Worm (Caenorhabditis elegans) whole organism, young adult: ENCODE measurements around the gene Y116A8C.37.

Experiments used
- B0019.2 ChIP-seq: fragments of 200-800 bp; sonication (Bioruptor generic); conservative IDR thresholded peaks from 2 replicates; pipeline ENCODE4 v1.3.6; 2022; ENCODE audit warnings: missing genetic modification reagents, missing genetic modification characterization, missing compliant biosample characterization
- B0035.1 ChIP-seq: sonication (generic microtip); optimal IDR thresholded peaks from 2 replicates; lab custom pipeline; 2016; ENCODE audit warnings: missing genetic modification characterization, mild to moderate bottlenecking, missing compliant biosample characterization, missing genotype, missing genetic modification reagents
- D2030.7 ChIP-seq: fragments of 200-800 bp; sonication (Bioruptor generic); IDR thresholded peaks from 2 replicates; pipeline ENCODE4 v1.3.6; 2022; ENCODE audit warnings: missing genetic modification reagents, missing genetic modification characterization, missing compliant biosample characterization
- F33H1.4 ChIP-seq: fragments of 200-800 bp; sonication (Bioruptor generic); IDR thresholded peaks from 2 replicates; pipeline ENCODE4 v1.3.6; 2022; ENCODE audit warnings: missing genetic modification reagents, missing genetic modification characterization, missing compliant biosample characterization
- F49E8.2 ChIP-seq: sonication (generic microtip); optimal IDR thresholded peaks from 3 replicates; lab custom pipeline; 2017; ENCODE audit warnings: missing genetic modification characterization, mild to moderate bottlenecking, missing compliant biosample characterization, antibody characterized with exemption, moderate library complexity; ENCODE audit not compliant: insufficient read depth
- Y56A3A.18 ChIP-seq: fragments of 200-800 bp; sonication (Bioruptor generic); IDR thresholded peaks from 2 replicates; pipeline ENCODE4 v1.3.6; 2022; ENCODE audit warnings: missing genetic modification reagents, missing genetic modification characterization, missing compliant biosample characterization
- Y95B8A.8 ChIP-seq: fragments of 200-800 bp; sonication (Bioruptor generic); IDR thresholded peaks from 2 replicates; pipeline ENCODE4 v1.3.6; 2022; ENCODE audit warnings: missing genetic modification reagents, missing genetic modification characterization, missing compliant biosample characterization
- aptf-2 ChIP-seq: fragments of 200-800 bp; sonication (Bioruptor generic); conservative IDR thresholded peaks from 2 replicates; pipeline ENCODE4 v1.3.6; 2022; ENCODE audit warnings: missing genetic modification reagents, missing genetic modification characterization, missing compliant biosample characterization
- attf-5 ChIP-seq: fragments of 200-800 bp; sonication (Bioruptor generic); optimal IDR thresholded peaks from 2 replicates; lab custom pipeline; 2018; ENCODE audit warnings: mild to moderate bottlenecking, missing genetic modification characterization, missing compliant biosample characterization
- ceh-40 ChIP-seq: fragments of 200-800 bp; sonication (Bioruptor generic); IDR thresholded peaks from 2 replicates; pipeline ENCODE4 v1.3.6; 2022; ENCODE audit warnings: missing genetic modification characterization, missing compliant biosample characterization
- ceh-58 ChIP-seq: fragments of 200-800 bp; sonication (Bioruptor generic); IDR thresholded peaks from 2 replicates; pipeline ENCODE4 v1.3.6; 2022; ENCODE audit warnings: missing genetic modification characterization, missing compliant biosample characterization
- dpff-1 ChIP-seq: sonication (generic microtip); optimal IDR thresholded peaks from 2 replicates; lab custom pipeline; 2017; ENCODE audit warnings: mild to moderate bottlenecking, missing genetic modification characterization, missing compliant biosample characterization
- egrh-3 ChIP-seq: fragments of 200-800 bp; sonication (Bioruptor generic); IDR thresholded peaks from 2 replicates; pipeline ENCODE4 v1.3.6; 2022; ENCODE audit warnings: missing genetic modification reagents, missing genetic modification characterization, missing compliant biosample characterization
- ekl-4 ChIP-seq: fragments of 200-800 bp; sonication (Bioruptor generic); IDR thresholded peaks from 2 replicates; pipeline ENCODE4 v1.3.6; 2022; ENCODE audit warnings: missing genetic modification reagents, missing genetic modification characterization, missing compliant biosample characterization
- fkh-3 ChIP-seq: sonication (generic microtip); optimal IDR thresholded peaks from 2 replicates; lab custom pipeline; 2016; ENCODE audit warnings: mild to moderate bottlenecking, missing genetic modification characterization, missing compliant biosample characterization
- hlh-26 ChIP-seq: fragments of 200-800 bp; sonication (Bioruptor generic); conservative IDR thresholded peaks from 2 replicates; pipeline ENCODE4 v1.3.6; 2022; ENCODE audit warnings: missing genetic modification reagents, missing genetic modification characterization, missing compliant biosample characterization
- hmg-1.2 ChIP-seq: fragments of 200-800 bp; sonication (Bioruptor generic); IDR thresholded peaks from 2 replicates; pipeline ENCODE4 v1.3.6; 2022; ENCODE audit warnings: missing genetic modification reagents, missing genetic modification characterization, missing compliant biosample characterization
- hmg-20 ChIP-seq: fragments of 200-800 bp; sonication (Bioruptor generic); IDR thresholded peaks from 2 replicates; pipeline ENCODE4 v1.3.6; 2022; ENCODE audit warnings: missing genetic modification reagents, missing genetic modification characterization, missing compliant biosample characterization
- lag-1 ChIP-seq: fragments of 200-800 bp; sonication (Bioruptor generic); IDR thresholded peaks from 2 replicates; pipeline ENCODE4 v1.3.6; 2022; ENCODE audit warnings: missing genetic modification reagents, missing genetic modification characterization, missing compliant biosample characterization
- let-607 ChIP-seq, 2 experiments: fragments of 200-800 bp in 1 of 2; sonication (Bioruptor generic) in 1 of 2; sonication (generic microtip) in 1 of 2; optimal IDR thresholded peaks; 2 replicates each; lab custom pipeline; 2016 to 2018; ENCODE audit warnings: mild to moderate bottlenecking in 2 of 2, missing compliant biosample characterization in 2 of 2, missing genetic modification characterization in 2 of 2, moderate library complexity in 2 of 2, missing genotype in 1 of 2
- lir-1 ChIP-seq: fragments of 200-800 bp; sonication (Bioruptor generic); conservative IDR thresholded peaks from 2 replicates; pipeline ENCODE4 v1.3.6; 2022; ENCODE audit warnings: missing genetic modification reagents, missing genetic modification characterization, missing compliant biosample characterization
- madf-10 ChIP-seq: sonication (generic microtip); optimal IDR thresholded peaks from 2 replicates; lab custom pipeline; 2016; ENCODE audit warnings: mild to moderate bottlenecking, missing genetic modification characterization, missing compliant biosample characterization
- madf-6 ChIP-seq: fragments of 200-800 bp; sonication (Bioruptor generic); IDR thresholded peaks from 2 replicates; pipeline ENCODE4 v1.3.6; 2022; ENCODE audit warnings: missing genetic modification reagents, missing genetic modification characterization, missing compliant biosample characterization
- mcd-1 ChIP-seq: fragments of 200-800 bp; sonication (Bioruptor generic); IDR thresholded peaks from 2 replicates; pipeline ENCODE4 v1.3.6; 2022; ENCODE audit warnings: missing genetic modification reagents, missing genetic modification characterization, missing compliant biosample characterization
- nfya-1 ChIP-seq: sonication (generic microtip); optimal IDR thresholded peaks from 2 replicates; lab custom pipeline; 2017; ENCODE audit warnings: antibody characterized with exemption, missing compliant biosample characterization, missing genetic modification characterization, borderline replicate concordance; ENCODE audit not compliant: insufficient read depth
- nfya-2 ChIP-seq: fragments of 200-800 bp; sonication (Bioruptor generic); IDR thresholded peaks from 2 replicates; pipeline ENCODE4 v1.3.6; 2022; ENCODE audit warnings: missing genetic modification reagents, missing genetic modification characterization, missing compliant biosample characterization
- nfyb-1 ChIP-seq: fragments of 200-800 bp; sonication (Bioruptor generic); IDR thresholded peaks from 2 replicates; pipeline ENCODE4 v1.3.6; 2022; ENCODE audit warnings: missing genetic modification reagents, missing genetic modification characterization, missing compliant biosample characterization
- nhr-80 ChIP-seq: sonication (generic microtip); optimal IDR thresholded peaks from 2 replicates; lab custom pipeline; 2016; ENCODE audit warnings: missing genetic modification characterization, missing compliant biosample characterization
- pbrm-1 ChIP-seq: fragments of 200-800 bp; sonication (Bioruptor generic); IDR thresholded peaks from 2 replicates; pipeline ENCODE4 v1.3.6; 2022; ENCODE audit warnings: missing genetic modification reagents, missing genetic modification characterization, missing compliant biosample characterization
- pha-4 ChIP-seq: fragments of 150-350 bp; sonication (generic microtip); optimal IDR thresholded peaks from 2 replicates; lab custom pipeline; 2014; ENCODE audit warnings: missing biosample characterization, missing genetic modification reagents, missing genetic modification characterization
- rec-8 ChIP-seq, 2 experiments: sonication (generic microtip); optimal IDR thresholded peaks; 2 replicates each; lab custom pipeline; 2016; ENCODE audit warnings: mild to moderate bottlenecking in 2 of 2, missing genetic modification characterization in 2 of 2, missing genetic modification reagents in 2 of 2, missing genotype in 2 of 2, missing biosample characterization in 1 of 2, missing compliant biosample characterization in 1 of 2, moderate library complexity in 1 of 2
- snpc-3.4 ChIP-seq: sonication (generic microtip); optimal IDR thresholded peaks from 2 replicates; lab custom pipeline; 2017; ENCODE audit warnings: missing genetic modification characterization, mild to moderate bottlenecking, missing compliant biosample characterization, antibody characterized with exemption, moderate library complexity, missing genotype, missing genetic modification reagents
- snpc-4 ChIP-seq, 5 experiments: fragments of 150-350 bp in 1 of 5; sonication (generic microtip) in 4 of 5; optimal IDR thresholded peaks; 2 replicates each; lab custom pipeline; 2014 to 2018; ENCODE audit warnings: missing genetic modification characterization in 5 of 5, missing biosample characterization in 3 of 5, antibody characterized with exemption in 2 of 5, mild to moderate bottlenecking in 2 of 5, missing compliant biosample characterization in 2 of 5, missing genotype in 2 of 5, moderate library complexity in 2 of 5, missing genetic modification reagents in 1 of 5
- xnd-1 ChIP-seq: sonication (generic microtip); optimal IDR thresholded peaks from 2 replicates; lab custom pipeline; 2016; ENCODE audit warnings: missing genotype, missing genetic modification reagents, missing genetic modification characterization, missing compliant biosample characterization

Y116A8C.37 gene

DNA sequence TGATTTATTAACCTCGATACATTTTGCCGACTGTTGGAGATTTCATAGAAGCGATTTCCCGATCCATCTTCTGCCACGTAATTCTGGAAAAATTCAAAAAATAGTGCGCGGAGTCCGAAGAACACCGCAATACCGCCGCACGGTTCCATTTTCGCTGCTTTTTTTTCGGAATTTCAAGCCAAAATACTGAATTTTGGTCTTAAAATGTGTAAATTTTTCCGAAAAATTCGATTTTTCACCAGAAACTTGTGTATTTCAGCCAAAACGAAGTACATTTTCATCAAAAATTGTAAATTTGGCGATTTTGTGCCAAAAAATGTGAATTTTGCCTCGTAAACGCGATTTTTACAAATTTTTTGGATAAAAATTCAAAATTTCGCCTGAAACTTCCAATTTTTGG is 27.8 kb downstream of the Y116A8C.37 start:
- TF ChIP-seq pha-4 (tag; lab: Kevin White, UChicago), result no peak
- TF ChIP-seq nhr-80 (tag; lab: Kevin White, UChicago), result no peak
- TF ChIP-seq F49E8.2 (tag; lab: Kevin White, UChicago), result no peak
- no peak for TF ChIP-seq hmg-20 (GFP tag; lab: Robert Waterston, UW)
- TF ChIP-seq pbrm-1, result no peak
- TF ChIP-seq attf-5 (GFP tag; lab: Kevin White, UChicago), result no peak
- TF ChIP-seq rec-8 (tag; optimal IDR thresholded peaks at IDR 0.05; lab: Kevin White, UChicago), result no peak
- TF ChIP-seq Y95B8A.8 (GFP tag; lab: Robert Waterston, UW), result no peak

DNA sequence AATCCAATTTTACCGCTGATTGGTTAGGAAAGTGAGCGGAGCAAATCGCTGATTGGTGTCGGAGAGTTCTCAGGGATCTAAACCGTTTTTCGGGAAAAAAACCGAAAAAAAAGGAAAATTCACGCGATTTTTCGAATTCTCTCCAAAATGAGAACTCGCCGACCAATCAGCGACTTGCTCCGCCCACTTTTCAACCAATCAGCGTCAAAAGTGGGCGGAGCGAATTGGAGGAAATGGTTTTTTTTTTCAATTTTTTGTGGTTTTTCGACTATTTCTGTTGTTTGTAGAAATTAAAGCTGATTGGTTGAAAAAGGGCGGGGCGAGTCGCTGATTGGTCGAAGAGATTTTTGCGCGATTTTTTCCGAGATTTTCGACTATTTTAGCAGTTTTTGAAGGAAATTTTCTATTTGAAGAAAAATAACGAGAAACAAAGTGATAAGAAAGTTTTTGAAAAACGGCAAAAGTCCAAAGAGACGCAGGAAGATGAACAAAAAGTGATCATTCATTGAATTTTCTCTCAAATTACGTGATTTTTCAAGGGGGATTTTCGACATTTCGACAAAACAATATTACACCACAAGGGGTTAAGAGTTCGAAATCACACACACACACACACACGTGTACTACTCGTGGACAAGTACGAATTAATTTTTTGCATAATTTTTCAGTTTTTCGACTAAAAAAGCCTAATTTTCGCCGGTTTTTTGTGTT is 30.2 kb downstream of the Y116A8C.37 start:
- TF ChIP-seq B0035.1 (no peak), let-607 (tag; optimal IDR thresholded peaks at IDR 0.05; lab: Kevin White, UChicago) (no peak), ceh-40 (GFP tag; lab: Robert Waterston, UW) (no peak), Y56A3A.18 (GFP tag; lab: Robert Waterston, UW) (no peak), nfyb-1 (GFP tag; lab: Robert Waterston, UW) (peak; percentile 93), dpff-1 (tag; lab: Kevin White, UChicago) (no peak), aptf-2 (GFP tag; lab: Robert Waterston, UW) (no peak), nfya-2 (GFP tag; lab: Robert Waterston, UW) (0 out of 2 replicates have a peak, but pooled peaks have one; percentile 53), hlh-26 (GFP tag; lab: Robert Waterston, UW) (no peak), B0019.2 (no peak), hmg-1.2 (no peak), fkh-3 (no peak), F33H1.4 (GFP tag; lab: Robert Waterston, UW) (no peak)

DNA sequence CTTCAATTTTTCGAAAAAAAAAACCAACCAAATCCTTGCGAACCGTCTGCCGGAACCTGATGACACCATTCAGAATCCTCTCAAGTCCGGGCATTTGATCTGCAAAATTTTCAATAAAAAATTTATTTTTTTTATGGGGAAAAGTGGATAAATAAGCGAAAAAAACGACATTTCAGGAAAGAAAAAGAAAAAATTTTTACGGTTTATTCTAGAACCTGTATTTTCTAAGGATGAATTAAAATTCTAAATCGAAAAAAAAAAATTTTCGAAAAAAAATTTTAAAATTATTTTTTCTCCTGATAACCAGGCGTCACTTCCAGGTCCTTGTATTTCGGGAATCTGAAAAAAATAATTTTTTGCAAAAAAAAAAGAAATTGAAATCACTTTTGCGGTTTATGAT is 30.8 kb downstream of the Y116A8C.37 start, which contains the start of gene bca-2:
Gene bca-2 (minus strand): TSS at position 101 of the 400 bp plus-strand sequence.
- no peak for TF ChIP-seq madf-10 (tag; lab: Kevin White, UChicago)
- TF ChIP-seq ekl-4 (GFP tag; lab: Robert Waterston, UW), result no peak
- TF ChIP-seq mcd-1 (GFP tag; lab: Robert Waterston, UW), result no peak
- TF ChIP-seq nfya-1, result no peak
- no peak for TF ChIP-seq lir-1 (GFP tag; lab: Robert Waterston, UW)
- TF ChIP-seq madf-6 (GFP tag; lab: Robert Waterston, UW), result no peak
- no peak for TF ChIP-seq egrh-3 (GFP tag; lab: Robert Waterston, UW)
- no peak for TF ChIP-seq xnd-1 (tag; lab: Kevin White, UChicago)
- TF ChIP-seq ceh-58 (GFP tag; lab: Robert Waterston, UW), result no peak
- TF ChIP-seq pha-4 (tag; lab: Kevin White, UChicago), result no peak
- TF ChIP-seq nfyb-1 (GFP tag; lab: Robert Waterston, UW), result no peak
- TF ChIP-seq lag-1 (GFP tag; lab: Robert Waterston, UW), result no peak
- TF ChIP-seq snpc-3.4 (tag; lab: Kevin White, UChicago), result no peak
- TF ChIP-seq pbrm-1, result no peak
- no peak for TF ChIP-seq nhr-80 (tag; lab: Kevin White, UChicago)
- TF ChIP-seq, all 124 proteins: peak for 0

DNA sequence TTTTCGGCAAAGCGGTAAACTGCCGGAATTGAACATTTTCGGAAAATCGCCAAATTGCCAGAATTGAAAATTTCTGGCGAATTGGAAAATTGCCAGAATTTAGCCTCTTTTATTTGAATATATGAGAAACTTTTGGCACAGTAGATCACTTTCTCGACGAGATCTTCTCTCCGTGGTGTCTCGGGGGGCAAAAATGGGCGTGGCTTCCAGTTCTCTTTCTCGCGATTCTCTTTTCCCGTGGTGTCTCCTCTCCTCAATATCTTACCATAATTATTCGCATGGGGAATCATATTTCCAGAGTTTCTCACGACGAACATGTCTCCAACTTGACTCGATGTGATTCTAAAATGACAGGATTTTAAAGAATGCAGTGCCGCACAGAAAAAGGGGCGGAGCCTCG is 31.8 kb downstream of the Y116A8C.37 start:
- TF ChIP-seq snpc-4 (GFP tag; optimal IDR thresholded peaks at IDR 0.05; lab: Kevin White, UChicago) (no peak), snpc-4 (tag; optimal IDR thresholded peaks at IDR 0.05; lab: Kevin White, UChicago) (peak in 1 of 4 experiments; percentile 4), D2030.7 (GFP tag; lab: Robert Waterston, UW) (no peak)
